Worm (Caenorhabditis elegans) whole organism, L4 larva: ENCODE measurements around the gene garr-1.

Source experiments
- egl-43 ChIP-seq: fragments of 200-800 bp; sonication (Bioruptor generic); IDR thresholded peaks from 2 replicates; pipeline ENCODE4 v1.3.6; 2022; ENCODE audit warnings: missing genetic modification reagents, missing genetic modification characterization, missing compliant biosample characterization
- fkh-10 ChIP-seq: fragments of 150-350 bp; optimal IDR thresholded peaks from 2 replicates; lab custom pipeline; 2014; ENCODE audit warnings: missing biosample characterization, missing genetic modification reagents, missing genetic modification characterization
- lin-1 ChIP-seq: fragments of 200-800 bp; sonication (Bioruptor generic); IDR thresholded peaks from 2 replicates; pipeline ENCODE4 v1.3.6; 2022; ENCODE audit warnings: missing genetic modification reagents, missing genetic modification characterization, missing compliant biosample characterization
- mxl-3 ChIP-seq: fragments of 200-800 bp; sonication (Bioruptor generic); optimal IDR thresholded peaks from 2 replicates; lab custom pipeline; 2018; ENCODE audit warnings: mild to moderate bottlenecking, missing genetic modification characterization, missing compliant biosample characterization
- pha-4 ChIP-seq, 2 experiments: fragments of 150-350 bp in 1 of 2; fragments of 200-800 bp in 1 of 2; sonication (Bioruptor generic) in 1 of 2; IDR thresholded peaks in 1 of 2; optimal IDR thresholded peaks in 1 of 2; 2 replicates each; pipeline versions ENCODE4 v1.3.6 to Lab custom; 2014 to 2022; ENCODE audit warnings: missing genetic modification characterization in 2 of 2, missing genetic modification reagents in 2 of 2, missing biosample characterization in 1 of 2, missing compliant biosample characterization in 1 of 2

ce11 chrIV:396373-396772 is 29.6 kb upstream of the garr-1 start, which contains the start of gene rrp-8:
- TF ChIP-seq egl-43 (GFP tag; lab: Robert Waterston, UW) (no peak), fkh-10 (no peak), lin-1 (GFP tag; lab: Robert Waterston, UW) (no peak), mxl-3 (GFP tag; lab: Kevin White, UChicago) (no peak), pha-4 (GFP tag; IDR thresholded peaks at IDR 0.05; lab: Robert Waterston, UW) (peak; percentile 37; the same call in 1 of the 2 replicates), pha-4 (tag; optimal IDR thresholded peaks at IDR 0.05; lab: Kevin White, UChicago) (no peak)
